Worm (Caenorhabditis elegans) whole organism, L1 larva: Measurements from ENCODE around the gene C55A1.4.
A peak's percentile ranks its signal among the peaks of the same experiment; 100 is the strongest.
"Not testable (repeated sequence)": the region's sequence is repeated elsewhere in the genome, so short reads cannot be mapped to it uniquely, and the experiment has no call there.

Experiments used
- C34B4.2 ChIP-seq: sonication (generic microtip); optimal IDR thresholded peaks from 2 replicates; lab custom pipeline; 2017; ENCODE audit warnings: mild to moderate bottlenecking, missing genetic modification characterization, missing compliant biosample characterization
- F16B12.6 ChIP-seq: fragments of 150-350 bp; optimal IDR thresholded peaks from 2 replicates; lab custom pipeline; 2014; ENCODE audit warnings: missing biosample characterization, missing genetic modification characterization
- Y116A8C.19 ChIP-seq: sonication (generic microtip); optimal IDR thresholded peaks from 2 replicates; lab custom pipeline; 2016; ENCODE audit warnings: missing compliant biosample characterization, missing genetic modification characterization, borderline replicate concordance
- alr-1 ChIP-seq: fragments of 200-800 bp; sonication (Bioruptor generic); optimal IDR thresholded peaks from 2 replicates; lab custom pipeline; 2018; ENCODE audit warnings: borderline replicate concordance, mild to moderate bottlenecking, missing genetic modification characterization, missing compliant biosample characterization
- ama-1 ChIP-seq: fragments of 150-350 bp; optimal IDR thresholded peaks from 2 replicates; lab custom pipeline; 2014
- ceh-88 ChIP-seq: fragments of 200-800 bp; sonication (Bioruptor generic); IDR thresholded peaks from 2 replicates; pipeline ENCODE4 v1.3.6; 2022; ENCODE audit warnings: missing genetic modification characterization, missing compliant biosample characterization
- efl-1 ChIP-seq, 4 experiments: fragments of 150-350 bp; optimal IDR thresholded peaks in 3 of 4; peaks in 1 of 4; 1 replicate in 1 of 4; 2 replicates in 3 of 4; lab custom pipeline; 2014; ENCODE audit warnings: missing biosample characterization in 2 of 4, missing genetic modification characterization in 2 of 4, missing genetic modification reagents in 2 of 4
- efl-3 ChIP-seq: fragments of 200-800 bp; sonication (Bioruptor generic); optimal IDR thresholded peaks from 2 replicates; lab custom pipeline; 2018; ENCODE audit warnings: mild to moderate bottlenecking, missing genetic modification characterization, missing compliant biosample characterization
- egl-27 ChIP-seq, 2 experiments: fragments of 150-350 bp in 1 of 2; sonication (generic microtip); optimal IDR thresholded peaks; 3 replicates each; lab custom pipeline; 2017 to 2018; ENCODE audit warnings: missing biosample characterization in 2 of 2, missing genetic modification characterization in 2 of 2, missing genetic modification reagents in 2 of 2
- elt-3 ChIP-seq, 6 experiments: fragments of 150-350 bp in 1 of 6; sonication (generic microtip); optimal IDR thresholded peaks; 2 replicates each; lab custom pipeline; 2017 to 2018; ENCODE audit warnings: missing biosample characterization in 6 of 6, missing genetic modification characterization in 6 of 6, inconsistent platforms in 1 of 6
- ets-5 ChIP-seq: fragments of 200-800 bp; sonication (Bioruptor generic); IDR thresholded peaks from 2 replicates; pipeline ENCODE4 v1.3.6; 2022; ENCODE audit warnings: missing genetic modification characterization, missing compliant biosample characterization
- fkh-8 ChIP-seq: sonication (generic microtip); optimal IDR thresholded peaks from 2 replicates; lab custom pipeline; 2016; ENCODE audit warnings: mild to moderate bottlenecking, missing genetic modification characterization, missing compliant biosample characterization
- grh-1 ChIP-seq: fragments of 200-800 bp; sonication (Bioruptor generic); IDR thresholded peaks from 2 replicates; pipeline ENCODE4 v1.3.6; 2022; ENCODE audit warnings: missing genetic modification reagents, missing genetic modification characterization, missing compliant biosample characterization
- irx-1 ChIP-seq: sonication (generic microtip); optimal IDR thresholded peaks from 2 replicates; lab custom pipeline; 2016; ENCODE audit warnings: missing genetic modification characterization, missing compliant biosample characterization
- lin-14 ChIP-seq: fragments of 200-800 bp; sonication (Bioruptor generic); optimal IDR thresholded peaks from 2 replicates; lab custom pipeline; 2018; ENCODE audit warnings: mild to moderate bottlenecking, missing genetic modification characterization, moderate library complexity, missing compliant biosample characterization
- lin-15B ChIP-seq: fragments of 150-350 bp; sonication (generic microtip); optimal IDR thresholded peaks from 3 replicates; lab custom pipeline; 2014; ENCODE audit warnings: missing biosample characterization, missing genetic modification characterization
- lin-39 ChIP-seq: fragments of 150-350 bp; optimal IDR thresholded peaks from 2 replicates; lab custom pipeline; 2014; ENCODE audit warnings: missing biosample characterization, missing genetic modification reagents, missing genetic modification characterization
- mef-2 ChIP-seq: fragments of 150-350 bp; optimal IDR thresholded peaks from 2 replicates; lab custom pipeline; 2014; ENCODE audit warnings: missing biosample characterization, missing genetic modification characterization
- mep-1 ChIP-seq: fragments of 150-350 bp; optimal IDR thresholded peaks from 2 replicates; lab custom pipeline; 2014; ENCODE audit warnings: missing biosample characterization, missing genetic modification characterization
- nhr-11 ChIP-seq: fragments of 150-350 bp; optimal IDR thresholded peaks from 2 replicates; lab custom pipeline; 2014; ENCODE audit warnings: missing biosample characterization, missing genetic modification characterization
- nhr-237 ChIP-seq: fragments of 150-350 bp; optimal IDR thresholded peaks from 2 replicates; lab custom pipeline; 2014; ENCODE audit warnings: missing biosample characterization, missing genetic modification characterization
- nhr-76 ChIP-seq: sonication (generic microtip); optimal IDR thresholded peaks from 2 replicates; lab custom pipeline; 2017; ENCODE audit warnings: missing biosample characterization, missing genetic modification characterization
- nhr-84 ChIP-seq: sonication (generic microtip); optimal IDR thresholded peaks from 2 replicates; lab custom pipeline; 2017; ENCODE audit warnings: missing biosample characterization, missing genetic modification characterization
- nhr-85 ChIP-seq: sonication (generic microtip); peaks from one replicate; lab custom pipeline; 2016; ENCODE audit warnings: missing genetic modification characterization, inconsistent platforms, missing compliant biosample characterization
- pax-3 ChIP-seq: fragments of 200-800 bp; sonication (Bioruptor generic); optimal IDR thresholded peaks from 2 replicates; lab custom pipeline; 2018; ENCODE audit warnings: mild to moderate bottlenecking, missing genetic modification characterization, moderate library complexity, missing compliant biosample characterization
- pqm-1 ChIP-seq: sonication (generic microtip); optimal IDR thresholded peaks from 3 replicates; lab custom pipeline; 2017; ENCODE audit warnings: missing biosample characterization, missing genetic modification characterization
- skn-1 ChIP-seq: fragments of 150-350 bp; optimal IDR thresholded peaks from 2 replicates; lab custom pipeline; 2014; ENCODE audit warnings: missing biosample characterization, missing genetic modification characterization
- snu-23 ChIP-seq: sonication (generic microtip); optimal IDR thresholded peaks from 2 replicates; lab custom pipeline; 2016; ENCODE audit warnings: missing genetic modification characterization, missing compliant biosample characterization
- sptf-1 ChIP-seq: fragments of 150-350 bp; optimal IDR thresholded peaks from 2 replicates; lab custom pipeline; 2014; ENCODE audit warnings: missing biosample characterization, missing genetic modification characterization
- tbx-2 ChIP-seq: sonication (generic microtip); optimal IDR thresholded peaks from 2 replicates; lab custom pipeline; 2016; ENCODE audit warnings: missing genetic modification characterization, missing compliant biosample characterization
- unc-130 ChIP-seq: fragments of 150-350 bp; optimal IDR thresholded peaks from 2 replicates; lab custom pipeline; 2017; ENCODE audit warnings: missing biosample characterization, missing genetic modification characterization, inconsistent platforms
- zag-1 ChIP-seq: fragments of 150-350 bp; optimal IDR thresholded peaks from 2 replicates; lab custom pipeline; 2014; ENCODE audit warnings: missing biosample characterization, missing genetic modification characterization
- ztf-4 ChIP-seq: fragments of 150-350 bp; optimal IDR thresholded peaks from 2 replicates; lab custom pipeline; 2014; ENCODE audit warnings: missing biosample characterization, missing genetic modification characterization

Gene C55A1.4

ce11 chrV:15654124-15654523 lies 11.0 kb upstream of the C55A1.4 start, which contains the start of gene F53E4.2:
TSS of gene F53E4.2 (plus strand) at chrV:15654424.
- TF ChIP-seq elt-3 (tag; optimal IDR thresholded peaks at IDR 0.05; lab: Kevin White, UChicago) = no peak
- TF ChIP-seq alr-1 (tag; lab: Kevin White, UChicago) = no peak
- TF ChIP-seq snu-23 = no peak
- TF ChIP-seq F16B12.6 (tag; lab: Kevin White, UChicago) = no peak
- no peak for TF ChIP-seq nhr-237 (tag; lab: Kevin White, UChicago)
- no peak for TF ChIP-seq lin-15B

- TF ChIP-seq tbx-2 (tag; lab: Kevin White, UChicago) (no peak), grh-1 (GFP tag; lab: Robert Waterston, UW) (no peak), efl-1 (optimal IDR thresholded peaks at IDR 0.05; lab: Kevin White, UChicago) (no peak), efl-1 (GFP tag; optimal IDR thresholded peaks at IDR 0.05 in 1 of 2; lab: Kevin White, UChicago) (peak in 1 of 2 experiments; percentile 81), nhr-85 (tag; lab: Kevin White, UChicago) (peak; percentile 65)
Measured at ce11 chrV:15652147-15652546, 9.1 kb upstream of the C55A1.4 start.

- peak; percentile 11 for TF ChIP-seq fkh-8 (tag; lab: Kevin White, UChicago)
- TF ChIP-seq skn-1 (tag; lab: Kevin White, UChicago) = no peak
- TF ChIP-seq, all 84 proteins: peak for 1
Measured at ce11 chrV:15650167-15650566, 7.1 kb upstream of the C55A1.4 start, which contains the start of gene sru-42. TSS of gene sru-42 (plus strand) at chrV:15650467.

- TF ChIP-seq nhr-11 (tag; lab: Kevin White, UChicago); ama-1 (lab: Kevin White, UChicago); snu-23: not testable (repeated sequence)
Measured at ce11 chrV:15647536-15648085, 4.5 kb upstream of the C55A1.4 start, which contains the start of the genes C55A1.7 and C55A1.6. TSS of gene C55A1.7 (minus strand) at chrV:15647636. TSS of gene C55A1.6 (plus strand) at chrV:15648035.

- TF ChIP-seq efl-3 (GFP tag; lab: Kevin White, UChicago) (no peak), sptf-1 (tag; lab: Kevin White, UChicago) (no peak), egl-27 (tag; optimal IDR thresholded peaks at IDR 0.05; lab: Kevin White, UChicago) (no peak), C34B4.2 (tag; lab: Kevin White, UChicago) (no peak), lin-39 (no peak), ztf-4 (tag; lab: Kevin White, UChicago) (no peak), mep-1 (tag; lab: Kevin White, UChicago) (no peak), Y116A8C.19 (tag; lab: Kevin White, UChicago) (no peak)
Measured at ce11 chrV:15644575-15644974, 1.5 kb upstream of the C55A1.4 start, which contains the start of gene str-23. TSS of gene str-23 (plus strand) at chrV:15644875.

- no peak for TF ChIP-seq nhr-84 (tag; lab: Kevin White, UChicago)
- no peak for TF ChIP-seq irx-1 (tag; lab: Kevin White, UChicago)
- TF ChIP-seq F16B12.6 (tag; lab: Kevin White, UChicago) = no peak
- TF ChIP-seq Y116A8C.19 (tag; lab: Kevin White, UChicago) = no peak
- no peak for TF ChIP-seq pax-3
- TF ChIP-seq pqm-1 (tag; lab: Kevin White, UChicago) = no peak
- TF ChIP-seq zag-1 (tag; lab: Kevin White, UChicago) = no peak
- TF ChIP-seq nhr-76 (tag; lab: Kevin White, UChicago) = no peak
- no peak for TF ChIP-seq sptf-1 (tag; lab: Kevin White, UChicago)
- TF ChIP-seq mef-2 (tag; lab: Kevin White, UChicago) = no peak
- no peak for TF ChIP-seq snu-23
- no peak for TF ChIP-seq unc-130
- no peak for TF ChIP-seq ets-5 (GFP tag; lab: Robert Waterston, UW)
- no peak for TF ChIP-seq lin-14 (GFP tag; lab: Kevin White, UChicago)
- no peak for TF ChIP-seq C34B4.2 (tag; lab: Kevin White, UChicago)
- TF ChIP-seq ceh-88 (GFP tag; lab: Robert Waterston, UW) = no peak
- TF ChIP-seq tbx-2 (tag; lab: Kevin White, UChicago) = no peak
Measured at ce11 chrV:15638853-15639252, 4.2 kb downstream of the C55A1.4 start, which contains the start of gene srz-44. TSS of gene srz-44 (minus strand) at chrV:15638953.
